Worm (Caenorhabditis elegans) whole organism, mixed stage, embryonic: ENCODE data around the gene srg-6.

Experiments
- M03D4.4 ChIP-seq: sonication (generic microtip); optimal IDR thresholded peaks from 2 replicates; lab custom pipeline; 2017; ENCODE audit warnings: mild to moderate bottlenecking, missing genetic modification characterization, missing compliant biosample characterization
- bed-3 ChIP-seq: fragments of 200-800 bp; sonication (Bioruptor generic); optimal IDR thresholded peaks from 3 replicates; lab custom pipeline; 2018; ENCODE audit warnings: mild to moderate bottlenecking, missing genetic modification characterization, moderate library complexity, missing compliant biosample characterization
- blmp-1 ChIP-seq: fragments of 150-350 bp; optimal IDR thresholded peaks from 2 replicates; lab custom pipeline; 2014; ENCODE audit warnings: missing biosample characterization, missing genetic modification characterization
- ceh-39 ChIP-seq: fragments of 150-350 bp; optimal IDR thresholded peaks from 2 replicates; lab custom pipeline; 2014; ENCODE audit warnings: missing biosample characterization, missing genetic modification characterization
- ceh-43 ChIP-seq: fragments of 200-800 bp; sonication (Bioruptor generic); optimal IDR thresholded peaks from 2 replicates; lab custom pipeline; 2018; ENCODE audit warnings: mild to moderate bottlenecking, missing genetic modification characterization, moderate library complexity, missing compliant biosample characterization
- ceh-83 ChIP-seq: fragments of 200-800 bp; sonication (Bioruptor generic); optimal IDR thresholded peaks from 2 replicates; lab custom pipeline; 2018; ENCODE audit warnings: mild to moderate bottlenecking, missing genetic modification characterization, missing compliant biosample characterization
- ces-1 ChIP-seq: fragments of 150-350 bp; optimal IDR thresholded peaks from 2 replicates; lab custom pipeline; 2014; ENCODE audit warnings: missing biosample characterization, missing genetic modification reagents, missing genetic modification characterization
- cnd-1 ChIP-seq: fragments of 200-800 bp; sonication (Bioruptor generic); optimal IDR thresholded peaks from 2 replicates; lab custom pipeline; 2018; ENCODE audit warnings: mild to moderate bottlenecking, missing genetic modification characterization, missing compliant biosample characterization
- drap-1 ChIP-seq: fragments of 200-800 bp; sonication (Bioruptor generic); optimal IDR thresholded peaks from 3 replicates; lab custom pipeline; 2018; ENCODE audit warnings: mild to moderate bottlenecking, missing genetic modification characterization, missing compliant biosample characterization
- elt-1 ChIP-seq: sonication (generic microtip); optimal IDR thresholded peaks from 2 replicates; lab custom pipeline; 2017; ENCODE audit warnings: missing genetic modification characterization, mild to moderate bottlenecking, missing compliant biosample characterization, antibody characterized with exemption, moderate library complexity, borderline replicate concordance; ENCODE audit not compliant: insufficient read depth
- elt-3 ChIP-seq: fragments of 150-350 bp; optimal IDR thresholded peaks from 2 replicates; lab custom pipeline; 2014; ENCODE audit warnings: missing biosample characterization, missing genetic modification characterization
- flh-1 ChIP-seq: fragments of 200-800 bp; sonication (Bioruptor generic); optimal IDR thresholded peaks from 2 replicates; lab custom pipeline; 2018; ENCODE audit warnings: mild to moderate bottlenecking, missing genetic modification characterization, moderate library complexity, missing compliant biosample characterization
- ham-2 ChIP-seq: fragments of 200-800 bp; sonication (Bioruptor generic); optimal IDR thresholded peaks from 2 replicates; lab custom pipeline; 2018; ENCODE audit warnings: mild to moderate bottlenecking, missing genetic modification characterization, missing compliant biosample characterization
- hlh-1 ChIP-seq: fragments of 150-350 bp; optimal IDR thresholded peaks from 2 replicates; lab custom pipeline; 2014; ENCODE audit warnings: missing biosample characterization, missing genetic modification reagents, missing genetic modification characterization
- lin-13 ChIP-seq: fragments of 150-350 bp; optimal IDR thresholded peaks from 2 replicates; lab custom pipeline; 2014; ENCODE audit warnings: missing biosample characterization, missing genetic modification characterization
- lin-32 ChIP-seq: fragments of 200-800 bp; sonication (Bioruptor generic); optimal IDR thresholded peaks from 2 replicates; lab custom pipeline; 2018; ENCODE audit warnings: mild to moderate bottlenecking, missing genetic modification characterization, missing compliant biosample characterization
- lsy-2 ChIP-seq: fragments of 150-350 bp; optimal IDR thresholded peaks from 2 replicates; lab custom pipeline; 2014; ENCODE audit warnings: missing biosample characterization, missing genetic modification characterization
- mab-5 ChIP-seq: fragments of 150-350 bp; optimal IDR thresholded peaks from 2 replicates; lab custom pipeline; 2014; ENCODE audit warnings: missing biosample characterization, missing genetic modification characterization
- mep-1 ChIP-seq: fragments of 150-350 bp; optimal IDR thresholded peaks from 2 replicates; lab custom pipeline; 2017; ENCODE audit warnings: missing biosample characterization, missing genetic modification reagents, missing genetic modification characterization, inconsistent platforms
- mls-2 ChIP-seq: sonication (generic microtip); optimal IDR thresholded peaks from 2 replicates; lab custom pipeline; 2016; ENCODE audit warnings: mild to moderate bottlenecking, missing genetic modification characterization, moderate library complexity, missing compliant biosample characterization
- nhr-12 ChIP-seq: fragments of 150-350 bp; optimal IDR thresholded peaks from 2 replicates; lab custom pipeline; 2014; ENCODE audit warnings: missing biosample characterization, missing genetic modification characterization
- nhr-2 ChIP-seq: fragments of 150-350 bp; optimal IDR thresholded peaks from 2 replicates; lab custom pipeline; 2014; ENCODE audit warnings: missing biosample characterization, missing genetic modification characterization
- nhr-237 ChIP-seq: fragments of 150-350 bp; optimal IDR thresholded peaks from 2 replicates; lab custom pipeline; 2014; ENCODE audit warnings: missing biosample characterization, missing genetic modification characterization
- nhr-28 ChIP-seq: fragments of 150-350 bp; optimal IDR thresholded peaks from 2 replicates; lab custom pipeline; 2014; ENCODE audit warnings: missing biosample characterization, missing genetic modification characterization
- nhr-76 ChIP-seq: sonication (generic microtip); optimal IDR thresholded peaks from 2 replicates; lab custom pipeline; 2017; ENCODE audit warnings: missing biosample characterization, missing genetic modification characterization
- pha-4 ChIP-seq: fragments of 150-350 bp; optimal IDR thresholded peaks from 2 replicates; lab custom pipeline; 2018; ENCODE audit warnings: missing biosample characterization, missing genetic modification reagents, missing genetic modification characterization
- sem-2 ChIP-seq: fragments of 200-800 bp; sonication (Bioruptor generic); optimal IDR thresholded peaks from 2 replicates; lab custom pipeline; 2018; ENCODE audit warnings: mild to moderate bottlenecking, missing genetic modification characterization, missing compliant biosample characterization
- snpc-4 ChIP-seq: fragments of 150-350 bp; optimal IDR thresholded peaks from 2 replicates; lab custom pipeline; 2014; ENCODE audit warnings: missing biosample characterization, missing genetic modification characterization
- sptf-1 ChIP-seq: sonication (generic microtip); optimal IDR thresholded peaks from 2 replicates; lab custom pipeline; 2017; ENCODE audit warnings: mild to moderate bottlenecking, missing genetic modification characterization, moderate library complexity, missing compliant biosample characterization
- tbx-8 ChIP-seq: fragments of 200-800 bp; sonication (Bioruptor generic); optimal IDR thresholded peaks from 2 replicates; lab custom pipeline; 2018; ENCODE audit warnings: mild to moderate bottlenecking, missing genetic modification characterization, moderate library complexity, missing compliant biosample characterization
- unc-120 ChIP-seq: sonication (generic microtip); optimal IDR thresholded peaks from 2 replicates; lab custom pipeline; 2017; ENCODE audit warnings: missing genetic modification characterization, missing compliant biosample characterization; ENCODE audit not compliant: poor library complexity, severe bottlenecking
- unc-39 ChIP-seq: fragments of 150-350 bp; optimal IDR thresholded peaks from 2 replicates; lab custom pipeline; 2014; ENCODE audit warnings: missing biosample characterization, missing genetic modification characterization
- unc-62 ChIP-seq: fragments of 150-350 bp; optimal IDR thresholded peaks from 2 replicates; lab custom pipeline; 2014; ENCODE audit warnings: missing biosample characterization, missing genetic modification reagents, missing genetic modification characterization
- zip-8 ChIP-seq: fragments of 150-350 bp; optimal IDR thresholded peaks from 2 replicates; lab custom pipeline; 2014; ENCODE audit warnings: missing biosample characterization, missing genetic modification characterization
- ztf-11 ChIP-seq: fragments of 150-350 bp; optimal IDR thresholded peaks from 2 replicates; lab custom pipeline; 2014; ENCODE audit warnings: missing biosample characterization, missing genetic modification characterization

srg-6 gene

DNA sequence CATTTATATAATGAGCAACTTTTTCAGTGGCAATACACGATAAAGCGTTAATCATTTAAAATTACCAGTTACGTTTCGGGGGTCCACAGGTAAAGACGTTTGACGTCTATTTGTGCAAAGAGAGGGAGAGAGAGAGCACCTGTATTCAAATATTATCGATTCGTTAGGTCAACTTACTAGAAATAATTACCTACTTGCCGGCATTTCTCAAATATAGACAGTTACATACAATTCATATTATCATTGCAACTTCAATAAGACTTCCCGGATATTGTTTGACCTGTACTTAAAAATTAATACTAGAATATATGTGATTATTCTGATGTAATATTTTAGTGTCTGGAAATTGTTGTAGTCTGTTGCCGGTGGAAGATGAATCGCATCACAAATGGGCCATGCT lies 20.1 kb upstream of the srg-6 start, which contains the start of gene gadr-3:
Gene gadr-3 (minus strand): TSS at position 101 of the 400 bp plus-strand sequence.
- no peak for TF ChIP-seq zip-8
- no peak for TF ChIP-seq ceh-43 (GFP tag; lab: Kevin White, UChicago)
- TF ChIP-seq snpc-4: no peak
- no peak for TF ChIP-seq tbx-8 (GFP tag; lab: Kevin White, UChicago)
- no peak for TF ChIP-seq unc-62 (GFP tag; lab: Kevin White, UChicago)
- TF ChIP-seq mep-1 (tag; lab: Kevin White, UChicago): no peak

ce11 chrIII:6283024-6283423 lies 17.2 kb upstream of the srg-6 start:
- no peak for TF ChIP-seq lin-32
- TF ChIP-seq, all 35 proteins: peak for 0

DNA sequence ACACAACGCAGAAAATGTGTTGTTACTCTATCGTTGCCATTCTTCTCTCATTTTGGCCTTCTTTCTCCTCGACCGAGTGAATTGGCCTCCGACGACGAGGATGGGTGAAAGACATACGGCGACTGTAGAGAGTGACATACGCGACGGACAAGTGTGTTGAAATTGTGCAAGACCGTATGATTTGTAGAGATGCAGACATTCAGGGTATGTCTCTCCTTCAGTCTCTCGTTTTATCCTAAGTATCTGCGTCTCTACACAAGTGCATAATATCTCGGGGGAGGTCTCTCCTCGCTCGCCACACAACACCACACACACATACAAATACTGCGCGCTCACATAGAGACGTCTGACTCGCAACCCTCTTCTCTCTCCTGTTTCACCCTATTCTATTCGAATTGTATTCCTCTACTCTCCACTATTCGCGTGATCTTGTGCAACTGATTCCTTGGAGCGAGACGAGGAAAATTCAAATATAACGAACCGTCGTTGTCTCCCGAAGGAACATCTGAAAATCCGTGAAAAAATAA lies 14.3 kb upstream of the srg-6 start, which contains the start of gene hmg-1.2:
Gene hmg-1.2 (plus strand): TSS at position 311 of the 527 bp plus-strand sequence.
- peak; percentile 68 for TF ChIP-seq lsy-2 (tag; lab: Kevin White, UChicago)
- no peak for TF ChIP-seq nhr-28 (tag; lab: Kevin White, UChicago)
- peak; percentile 4 for TF ChIP-seq ceh-39 (tag; lab: Kevin White, UChicago)
- no peak for TF ChIP-seq ceh-83 (GFP tag; lab: Kevin White, UChicago)
- peak; percentile 62 for TF ChIP-seq sptf-1 (tag; lab: Kevin White, UChicago)
- peak; percentile 0 for TF ChIP-seq pha-4 (tag; lab: Kevin White, UChicago)
- TF ChIP-seq cnd-1: peak; percentile 73
- TF ChIP-seq mab-5 (tag; lab: Kevin White, UChicago): no peak
- TF ChIP-seq nhr-12 (tag; lab: Kevin White, UChicago): no peak
- TF ChIP-seq ztf-11 (tag; lab: Kevin White, UChicago): no peak
- TF ChIP-seq nhr-76: no peak
- TF ChIP-seq zip-8: no peak
- no peak for TF ChIP-seq bed-3 (GFP tag; lab: Kevin White, UChicago)
- TF ChIP-seq tbx-8 (GFP tag; lab: Kevin White, UChicago): no peak
- no peak for TF ChIP-seq lin-32
- no peak for TF ChIP-seq snpc-4
- peak; percentile 13 for TF ChIP-seq blmp-1 (tag; lab: Kevin White, UChicago)
- no peak for TF ChIP-seq flh-1 (GFP tag; lab: Kevin White, UChicago)
- no peak for TF ChIP-seq sem-2 (GFP tag; lab: Kevin White, UChicago)
- TF ChIP-seq ham-2 (GFP tag; lab: Kevin White, UChicago): peak; percentile 11
- no peak for TF ChIP-seq hlh-1 (tag; lab: Kevin White, UChicago)
- peak; percentile 59 for TF ChIP-seq drap-1 (GFP tag; lab: Kevin White, UChicago)
- no peak for TF ChIP-seq elt-1
- no peak for TF ChIP-seq mep-1 (tag; lab: Kevin White, UChicago)
- TF ChIP-seq elt-3 (tag; lab: Kevin White, UChicago): no peak
- TF ChIP-seq M03D4.4: no peak
- no peak for TF ChIP-seq ceh-43 (GFP tag; lab: Kevin White, UChicago)
- TF ChIP-seq ces-1 (GFP tag; lab: Kevin White, UChicago): peak; percentile 74
- TF ChIP-seq unc-39: peak; percentile 32
- TF ChIP-seq mls-2 (tag; lab: Kevin White, UChicago): peak; percentile 65
- TF ChIP-seq unc-120 (tag; lab: Kevin White, UChicago): peak; percentile 82
- peak; percentile 92 for TF ChIP-seq unc-62 (GFP tag; lab: Kevin White, UChicago)
- TF ChIP-seq nhr-2: no peak
- TF ChIP-seq lin-13 (tag; lab: Kevin White, UChicago): peak; percentile 67
- TF ChIP-seq nhr-237 (tag; lab: Kevin White, UChicago): peak; percentile 56

ce11 chrIII:6279453-6279852 lies 13.6 kb upstream of the srg-6 start:
- TF ChIP-seq mep-1 (tag; lab: Kevin White, UChicago) (no peak), ces-1 (GFP tag; lab: Kevin White, UChicago) (no peak), ceh-43 (GFP tag; lab: Kevin White, UChicago) (no peak), zip-8 (peak; percentile 72), M03D4.4 (no peak), sem-2 (GFP tag; lab: Kevin White, UChicago) (no peak), unc-39 (no peak)
